Worm (Caenorhabditis elegans): ENCODE measurements around the gene ZC504.1.

The ZC504.1 gene

DNA sequence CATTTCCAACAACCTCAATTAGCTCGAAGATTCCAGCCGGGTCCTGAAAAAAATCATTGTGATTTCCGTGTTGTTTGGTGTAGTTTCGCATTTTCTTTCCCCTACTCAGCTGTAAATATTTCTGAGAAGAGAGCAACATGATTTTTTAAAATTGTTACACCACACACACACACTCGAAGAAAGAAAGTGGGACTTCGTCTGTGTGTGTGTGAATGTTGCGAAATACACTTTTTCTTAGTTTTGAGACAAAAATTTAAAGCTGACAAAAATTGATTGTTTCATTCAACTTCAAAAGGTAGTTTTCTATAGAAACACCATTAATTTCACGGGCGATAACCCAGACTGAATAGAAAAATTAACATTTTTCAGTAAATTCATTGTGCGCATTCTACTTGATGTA is 21.2 kb downstream of the ZC504.1 start:
- TF ChIP-seq npax-4 (tag; optimal IDR thresholded peaks at IDR 0.05) (no peak), elt-2 (tag; optimal IDR thresholded peaks at IDR 0.05) (no peak), ceh-9 (tag; optimal IDR thresholded peaks at IDR 0.05) (no peak), nhr-232 (tag; optimal IDR thresholded peaks at IDR 0.05) (no peak), pros-1 (tag; optimal IDR thresholded peaks at IDR 0.05) (no peak), hlh-30 (tag; optimal IDR thresholded peaks at IDR 0.05; ENCODE audit: insufficient read depth) (no peak), ceh-48 (tag; optimal IDR thresholded peaks at IDR 0.05) (no peak), ztf-16 (tag; optimal IDR thresholded peaks at IDR 0.05) (no peak), nfya-1 (tag; optimal IDR thresholded peaks at IDR 0.05) (no peak), unc-42 (tag; optimal IDR thresholded peaks at IDR 0.05) (no peak), ets-4 (tag; optimal IDR thresholded peaks at IDR 0.05) (no peak)

DNA sequence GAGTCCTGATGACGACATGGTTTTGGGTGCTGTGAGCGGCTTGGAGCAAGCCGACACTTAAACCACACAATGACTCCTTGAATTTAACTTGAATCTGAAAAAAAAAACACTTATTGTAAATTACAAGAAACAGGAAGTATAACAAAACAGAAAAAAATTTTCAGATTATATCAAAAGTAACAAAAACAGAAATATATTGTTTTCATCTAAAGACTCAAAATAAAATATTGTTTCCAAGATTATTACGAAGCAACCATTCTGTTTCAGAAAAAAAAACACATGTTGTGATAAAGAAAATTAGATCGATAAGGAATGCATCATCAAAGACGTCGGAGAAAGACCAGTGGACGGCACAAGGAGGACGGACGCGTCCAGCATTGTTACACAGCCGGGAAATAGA is 21.6 kb downstream of the ZC504.1 start, which contains the start of gene mig-15:
mig-15 (minus strand) TSS at position 101 of the 400 bp plus-strand sequence.
- TF ChIP-seq zip-5 (tag; optimal IDR thresholded peaks at IDR 0.05) (no peak), pqm-1 (tag; optimal IDR thresholded peaks at IDR 0.05) (no peak), unc-3 (GFP tag; conservative IDR thresholded peaks at IDR 0.05) (no peak), unc-3 (tag; optimal IDR thresholded peaks at IDR 0.05) (no peak), ceh-31 (tag; optimal IDR thresholded peaks at IDR 0.05) (no peak), mec-3 (tag; optimal IDR thresholded peaks at IDR 0.05; ENCODE audit: borderline replicate concordance) (no peak), syd-9 (tag; optimal IDR thresholded peaks at IDR 0.05) (no peak), F13H6.1 (tag; optimal IDR thresholded peaks at IDR 0.05) (no peak), ceh-6 (GFP tag; optimal IDR thresholded peaks at IDR 0.05) (no peak), pha-2 (tag; optimal IDR thresholded peaks at IDR 0.05) (no peak), ceh-18 (tag; optimal IDR thresholded peaks at IDR 0.05) (no peak), ztf-16 (tag; optimal IDR thresholded peaks at IDR 0.05) (no peak), hlh-30 (tag; optimal IDR thresholded peaks at IDR 0.05; ENCODE audit: insufficient read depth) (no peak), pat-9 (tag; optimal IDR thresholded peaks at IDR 0.05) (no peak), unc-42 (tag; optimal IDR thresholded peaks at IDR 0.05) (no peak), lin-11 (tag; optimal IDR thresholded peaks at IDR 0.05) (no peak), sdc-2 (tag; optimal IDR thresholded peaks at IDR 0.05) (no peak)

DNA sequence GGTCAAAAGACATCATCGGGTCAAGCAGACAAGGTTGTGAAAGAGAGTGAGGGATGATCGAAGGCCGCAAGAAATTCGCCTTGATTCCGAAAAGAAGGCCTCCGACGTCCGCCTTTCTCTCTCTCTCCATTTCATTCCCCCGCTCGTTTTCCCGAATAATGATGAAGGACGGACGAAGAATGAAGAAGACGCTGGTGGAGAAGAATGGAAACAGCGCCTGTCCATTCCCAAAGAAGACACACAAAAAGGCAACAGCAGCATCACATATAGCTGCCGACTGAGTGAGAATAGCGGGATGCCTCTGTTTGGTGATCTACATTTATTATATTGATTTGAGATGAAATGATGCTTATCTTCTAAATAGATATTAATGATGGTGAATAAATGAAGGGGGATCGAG is 22.3 kb downstream of the ZC504.1 start:
- TF ChIP-seq eyg-1 (tag; optimal IDR thresholded peaks at IDR 0.05) (no peak), C38D4.7 (GFP tag; optimal IDR thresholded peaks at IDR 0.05) (no peak), ref-2 (tag; optimal IDR thresholded peaks at IDR 0.05) (no peak), hlh-6 (tag; optimal IDR thresholded peaks at IDR 0.05) (no peak), sox-2 (GFP tag; IDR thresholded peaks at IDR 0.05) (no peak), ama-1 (optimal IDR thresholded peaks at IDR 0.05) (no peak), T23F11.4 (GFP tag; optimal IDR thresholded peaks at IDR 0.05) (no peak), ceh-18 (tag; optimal IDR thresholded peaks at IDR 0.05) (no peak), ceh-24 (tag; optimal IDR thresholded peaks at IDR 0.05) (no peak), nfya-1 (tag; optimal IDR thresholded peaks at IDR 0.05) (no peak), tbx-2 (tag; optimal IDR thresholded peaks at IDR 0.05) (no peak), pros-1 (tag; optimal IDR thresholded peaks at IDR 0.05) (no peak), pat-9 (tag; optimal IDR thresholded peaks at IDR 0.05) (no peak), ztf-16 (tag; optimal IDR thresholded peaks at IDR 0.05) (no peak), ttx-3 (tag; optimal IDR thresholded peaks at IDR 0.05) (no peak)

DNA sequence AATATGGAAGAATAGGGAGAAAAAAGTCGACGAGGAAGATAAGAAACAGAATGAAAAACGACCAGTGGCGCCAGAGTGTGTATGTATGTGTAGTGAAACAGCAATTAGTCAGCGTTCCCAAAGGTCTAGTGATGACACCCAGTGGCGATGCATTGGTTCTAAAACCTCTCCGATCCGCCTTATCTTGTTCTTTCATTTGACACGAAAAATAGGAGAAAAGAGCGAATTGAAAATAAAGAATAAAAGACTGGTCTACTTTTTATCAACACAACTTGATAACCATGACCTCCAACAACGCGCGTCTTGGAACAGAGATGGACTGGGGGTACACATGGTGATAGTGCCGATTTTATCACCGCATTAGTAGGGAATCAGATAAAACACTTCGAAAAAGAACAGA is 23.9 kb downstream of the ZC504.1 start:
- TF ChIP-seq fkh-6 (tag; optimal IDR thresholded peaks at IDR 0.05) (no peak), elt-2 (tag; optimal IDR thresholded peaks at IDR 0.05) (peak; percentile 75), ceh-19 (GFP tag; optimal IDR thresholded peaks at IDR 0.05) (no peak)

Measured in whole organism, late embryonic.